Fruit fly (Drosophila melanogaster) whole organism, embryonic: ENCODE measurements around the gene r-cup.

Source experiments
- Bteb2 ChIP-seq: fragments of 200-800 bp; sonication (Bioruptor generic); optimal IDR thresholded peaks from 2 replicates; lab custom pipeline; 2016; ENCODE audit warnings: missing biosample characterization, missing genetic modification characterization
- CG11085 ChIP-seq: fragments of 200-800 bp; sonication (Bioruptor generic); IDR thresholded peaks from 2 replicates; pipeline ENCODE4 v1.3.6; 2022; ENCODE audit warnings: missing biosample characterization, missing genetic modification characterization
- CG12071 ChIP-seq: fragments of 200-800 bp; sonication (Bioruptor generic); optimal IDR thresholded peaks from 3 replicates; lab custom pipeline; 2018; ENCODE audit warnings: missing biosample characterization, mild to moderate bottlenecking, missing genetic modification characterization
- CG12236 ChIP-seq: fragments of 200-800 bp; sonication (Bioruptor generic); optimal IDR thresholded peaks from 2 replicates; lab custom pipeline; 2016; ENCODE audit warnings: missing biosample characterization, missing genetic modification characterization
- CG12659 ChIP-seq: fragments of 200-800 bp; sonication (Bioruptor generic); optimal IDR thresholded peaks from 3 replicates; lab custom pipeline; 2017; ENCODE audit warnings: mild to moderate bottlenecking, missing biosample characterization, missing genetic modification reagents, missing genetic modification characterization
- CG12942 ChIP-seq: fragments of 200-800 bp; sonication (Bioruptor generic); optimal IDR thresholded peaks from 3 replicates; lab custom pipeline; 2016; ENCODE audit warnings: missing biosample characterization, missing genetic modification characterization
- CG13123 ChIP-seq: fragments of 200-800 bp; sonication (Bioruptor generic); optimal IDR thresholded peaks from 2 replicates; lab custom pipeline; 2016; ENCODE audit warnings: missing biosample characterization, missing genetic modification characterization
- CG13287 ChIP-seq: fragments of 200-800 bp; sonication (Bioruptor generic); IDR thresholded peaks from 2 replicates; pipeline ENCODE4 v1.3.6; 2022; ENCODE audit warnings: missing biosample characterization, missing genetic modification characterization; ENCODE audit not compliant: partially characterized antibody
- CG13296 ChIP-seq: fragments of 200-800 bp; sonication (Bioruptor generic); optimal IDR thresholded peaks from 3 replicates; lab custom pipeline; 2018; ENCODE audit warnings: missing biosample characterization, mild to moderate bottlenecking, missing genetic modification characterization
- CG14441 ChIP-seq: fragments of 200-800 bp; sonication (Bioruptor generic); IDR thresholded peaks from 2 replicates; pipeline ENCODE4 v1.3.6; 2022; ENCODE audit warnings: missing biosample characterization, missing genetic modification characterization
- CG14710 ChIP-seq: fragments of 200-800 bp; sonication (Bioruptor generic); optimal IDR thresholded peaks from 3 replicates; lab custom pipeline; 2019; ENCODE audit warnings: missing biosample characterization, mild to moderate bottlenecking, missing genetic modification characterization, moderate library complexity
- CG17186 ChIP-seq: fragments of 200-800 bp; sonication (Bioruptor generic); optimal IDR thresholded peaks from 3 replicates; lab custom pipeline; 2017; ENCODE audit warnings: missing biosample characterization, missing genetic modification reagents, missing genetic modification characterization
- CG17568 ChIP-seq: fragments of 200-800 bp; sonication (Bioruptor generic); optimal IDR thresholded peaks from 2 replicates; lab custom pipeline; 2018; ENCODE audit warnings: missing biosample characterization, mild to moderate bottlenecking, missing genetic modification characterization, moderate library complexity
- CG17802 ChIP-seq: fragments of 200-800 bp; sonication (Bioruptor generic); optimal IDR thresholded peaks from 2 replicates; lab custom pipeline; 2018; ENCODE audit warnings: missing biosample characterization, mild to moderate bottlenecking, missing genetic modification characterization, moderate library complexity
- CG18476 ChIP-seq: fragments of 200-800 bp; sonication (Bioruptor generic); optimal IDR thresholded peaks from 2 replicates; lab custom pipeline; 2016; ENCODE audit warnings: missing biosample characterization, mild to moderate bottlenecking, missing genetic modification characterization
- CG32772 ChIP-seq: fragments of 200-800 bp; sonication (Bioruptor generic); IDR thresholded peaks from 2 replicates; pipeline ENCODE4 v1.3.6; 2022; ENCODE audit warnings: missing biosample characterization, missing genetic modification characterization
- CG33213 ChIP-seq: fragments of 200-800 bp; sonication (Bioruptor generic); optimal IDR thresholded peaks from 3 replicates; lab custom pipeline; 2016; ENCODE audit warnings: missing biosample characterization, missing genetic modification characterization
- CG8359 ChIP-seq: fragments of 200-800 bp; sonication (Bioruptor generic); optimal IDR thresholded peaks from 2 replicates; lab custom pipeline; 2017; ENCODE audit warnings: missing biosample characterization, mild to moderate bottlenecking, missing genetic modification characterization, borderline replicate concordance
- CG9817 ChIP-seq: fragments of 200-800 bp; sonication (Bioruptor generic); optimal IDR thresholded peaks from 2 replicates; lab custom pipeline; 2018; ENCODE audit warnings: missing biosample characterization, mild to moderate bottlenecking, missing genetic modification characterization, moderate library complexity
- CTCF ChIP-seq: fragments of 200-800 bp; sonication (Bioruptor generic); optimal IDR thresholded peaks from 2 replicates; lab custom pipeline; 2017; ENCODE audit warnings: missing biosample characterization, mild to moderate bottlenecking, missing genetic modification characterization, moderate library complexity
- D ChIP-seq, 2 experiments: fragments of 200-800 bp in 1 of 2; fragments of >200 bp in 1 of 2; sonication (Bioruptor generic) in 1 of 2; optimal IDR thresholded peaks; 2 replicates in 1 of 2; 3 replicates in 1 of 2; lab custom pipeline; 2017; ENCODE audit warnings: mild to moderate bottlenecking in 1 of 2, missing biosample characterization in 1 of 2, missing genetic modification characterization in 1 of 2, missing genetic modification reagents in 1 of 2
- Ets65A ChIP-seq: fragments of 200-800 bp; sonication (Bioruptor generic); peaks from one replicate; lab custom pipeline; 2016; ENCODE audit warnings: missing biosample characterization, missing genetic modification characterization
- Fer3 ChIP-seq: fragments of 200-800 bp; sonication (Bioruptor generic); optimal IDR thresholded peaks from 2 replicates; lab custom pipeline; 2018; ENCODE audit warnings: missing biosample characterization, mild to moderate bottlenecking, missing genetic modification characterization, moderate library complexity
- HLH4C ChIP-seq: fragments of 200-800 bp; sonication (Bioruptor generic); IDR thresholded peaks from 3 replicates; pipeline ENCODE4 v1.3.6; 2022; ENCODE audit warnings: missing biosample characterization, missing genetic modification characterization; ENCODE audit not compliant: partially characterized antibody
- Sry-δ ChIP-seq: fragments of 200-800 bp; sonication (Bioruptor generic); optimal IDR thresholded peaks from 2 replicates; lab custom pipeline; 2016; ENCODE audit warnings: missing biosample characterization, missing genetic modification characterization
- TFAM ChIP-seq: fragments of 200-800 bp; sonication (Bioruptor generic); optimal IDR thresholded peaks from 2 replicates; lab custom pipeline; 2017; ENCODE audit warnings: missing biosample characterization, missing genetic modification characterization, inconsistent platforms
- br ChIP-seq: fragments of >200 bp; optimal IDR thresholded peaks from 2 replicates; lab custom pipeline; 2017
- bsh ChIP-seq, 2 experiments: fragments of 200-800 bp; sonication (Bioruptor generic); optimal IDR thresholded peaks; 2 replicates each; lab custom pipeline; 2017 to 2018; ENCODE audit warnings: mild to moderate bottlenecking in 2 of 2, missing biosample characterization in 2 of 2, missing genetic modification characterization in 2 of 2, moderate library complexity in 1 of 2
- cato ChIP-seq: fragments of 200-800 bp; sonication (Bioruptor generic); optimal IDR thresholded peaks from 2 replicates; lab custom pipeline; 2016; ENCODE audit warnings: missing biosample characterization, missing genetic modification characterization, borderline replicate concordance
- danr ChIP-seq: fragments of 200-800 bp; sonication (Bioruptor generic); IDR thresholded peaks from 2 replicates; pipeline ENCODE4 v1.3.6; 2022; ENCODE audit warnings: missing biosample characterization, missing genetic modification characterization
- disco-r ChIP-seq: fragments of 200-800 bp; sonication (Bioruptor generic); optimal IDR thresholded peaks from 2 replicates; lab custom pipeline; 2016; ENCODE audit warnings: missing biosample characterization, missing genetic modification characterization
- en ChIP-seq: fragments of 200-800 bp; sonication (Bioruptor generic); optimal IDR thresholded peaks from 2 replicates; lab custom pipeline; 2016; ENCODE audit warnings: missing biosample characterization, missing genetic modification characterization
- h ChIP-seq: fragments of >200 bp; optimal IDR thresholded peaks from 2 replicates; lab custom pipeline; 2017
- hb ChIP-seq: fragments of 200-800 bp; sonication (Bioruptor generic); IDR thresholded peaks from 3 replicates; pipeline ENCODE4 v1.3.6; 2022; ENCODE audit warnings: missing biosample characterization, missing genetic modification characterization; ENCODE audit not compliant: partially characterized antibody
- hkb ChIP-seq, 2 experiments: fragments of 200-800 bp in 1 of 2; fragments of >200 bp in 1 of 2; sonication (Bioruptor generic) in 1 of 2; IDR thresholded peaks in 1 of 2; optimal IDR thresholded peaks in 1 of 2; 2 replicates each; pipeline versions ENCODE4 v1.3.6 to Lab custom; 2017 to 2022; ENCODE audit warnings: missing biosample characterization in 1 of 2, missing genetic modification characterization in 1 of 2
- hth ChIP-seq: fragments of >200 bp; optimal IDR thresholded peaks from 2 replicates; lab custom pipeline; 2017; ENCODE audit warnings: inconsistent platforms
- jumu ChIP-seq: fragments of 200-800 bp; sonication (Bioruptor generic); optimal IDR thresholded peaks from 3 replicates; lab custom pipeline; 2016; ENCODE audit warnings: missing biosample characterization, missing genetic modification characterization
- maf-S ChIP-seq: fragments of 200-800 bp; sonication (Bioruptor generic); optimal IDR thresholded peaks from 2 replicates; lab custom pipeline; 2016; ENCODE audit warnings: missing biosample characterization, missing genetic modification characterization
- nau ChIP-seq: fragments of 200-800 bp; sonication (Bioruptor generic); optimal IDR thresholded peaks from 3 replicates; lab custom pipeline; 2017; ENCODE audit warnings: missing biosample characterization, mild to moderate bottlenecking, missing genetic modification characterization, missing genetic modification reagents
- nmo ChIP-seq: fragments of 200-800 bp; sonication (Bioruptor generic); optimal IDR thresholded peaks from 2 replicates; lab custom pipeline; 2018; ENCODE audit warnings: missing biosample characterization, mild to moderate bottlenecking, missing genetic modification characterization, moderate library complexity
- pb ChIP-seq: fragments of 200-800 bp; sonication (Bioruptor generic); optimal IDR thresholded peaks from 3 replicates; lab custom pipeline; 2016; ENCODE audit warnings: missing biosample characterization, missing genetic modification characterization
- pita ChIP-seq: fragments of 200-800 bp; sonication (Bioruptor generic); optimal IDR thresholded peaks from 2 replicates; lab custom pipeline; 2017; ENCODE audit warnings: missing biosample characterization, mild to moderate bottlenecking, missing genetic modification characterization
- psq ChIP-seq: fragments of 200-800 bp; sonication (Bioruptor generic); optimal IDR thresholded peaks from 2 replicates; lab custom pipeline; 2017; ENCODE audit warnings: missing biosample characterization, missing genetic modification characterization
- repo ChIP-seq: fragments of 200-800 bp; sonication (Bioruptor generic); optimal IDR thresholded peaks from 2 replicates; lab custom pipeline; 2016; ENCODE audit warnings: missing biosample characterization, missing genetic modification characterization
- sc ChIP-seq, 3 experiments: fragments of >200 bp in 2 of 3; fragments of 200-800 bp in 1 of 3; sonication (Bioruptor generic) in 1 of 3; optimal IDR thresholded peaks; 2 replicates in 2 of 3; 3 replicates in 1 of 3; lab custom pipeline; 2017; ENCODE audit warnings: mild to moderate bottlenecking in 1 of 3, missing biosample characterization in 1 of 3, missing genetic modification characterization in 1 of 3, missing genetic modification reagents in 1 of 3
- tgo ChIP-seq: fragments of 200-800 bp; sonication (Bioruptor generic); IDR thresholded peaks from 3 replicates; pipeline ENCODE4 v1.3.6; 2022; ENCODE audit warnings: missing biosample characterization, missing genetic modification characterization
- usp ChIP-seq: fragments of >200 bp; optimal IDR thresholded peaks from 2 replicates; lab custom pipeline; 2017; ENCODE audit warnings: missing biosample characterization, missing genetic modification characterization
- zen2 ChIP-seq: fragments of 200-800 bp; sonication (Bioruptor generic); IDR thresholded peaks from 3 replicates; pipeline ENCODE4 v1.3.6; 2022; ENCODE audit warnings: missing biosample characterization, missing genetic modification characterization; ENCODE audit not compliant: partially characterized antibody
- zfh1 ChIP-seq: fragments of 200-800 bp; sonication (Bioruptor generic); IDR thresholded peaks from 3 replicates; pipeline ENCODE4 v1.3.6; 2022; ENCODE audit warnings: missing biosample characterization, missing genetic modification characterization

The r-cup gene

DNA sequence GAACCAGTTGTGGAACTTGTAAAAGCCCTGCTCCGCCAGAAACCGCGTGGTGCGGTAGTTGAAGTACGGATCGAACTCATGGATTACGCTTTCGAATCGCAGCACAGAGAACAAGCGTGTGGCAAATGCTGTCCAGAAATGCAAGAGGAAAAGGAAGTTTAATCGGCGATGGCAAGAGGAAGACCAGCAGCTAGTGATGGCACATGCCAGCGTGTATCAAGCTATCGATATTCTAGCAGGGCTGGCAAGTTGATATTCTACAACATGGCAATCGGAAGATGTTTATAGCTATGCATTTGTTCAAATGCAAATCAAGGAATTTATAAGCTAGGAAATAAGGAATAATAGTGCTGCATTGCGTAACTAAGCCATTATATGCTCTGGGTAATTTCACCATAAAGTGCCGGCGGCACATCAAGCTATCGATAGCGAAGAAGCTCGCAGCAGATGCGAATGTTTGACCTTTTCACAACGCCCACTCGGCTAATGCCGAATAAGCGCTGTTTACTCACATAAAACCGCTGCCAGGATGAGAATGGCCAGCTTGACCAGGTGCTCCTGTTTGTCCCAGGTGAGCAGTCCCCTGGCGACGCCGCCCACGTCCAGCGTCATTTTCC, 27.5 kb upstream of the r-cup start (continued):
- TF ChIP-seq jumu (GFP tag; lab: Kevin White, UChicago) (peak; percentile 54), en (GFP tag; lab: Kevin White, UChicago) (peak; percentile 41), Fer3 (tag; lab: Kevin White, UChicago) (peak; percentile 84), TFAM (GFP tag; lab: Kevin White, UChicago) (peak; percentile 13), Ets65A (GFP tag; lab: Kevin White, UChicago) (peak; percentile 96), CTCF (GFP tag; lab: Kevin White, UChicago) (peak; percentile 59), D (optimal IDR thresholded peaks at IDR 0.05; lab: Kevin White, UChicago) (no peak), D (GFP tag; optimal IDR thresholded peaks at IDR 0.05; lab: Kevin White, UChicago) (peak; percentile 59), CG32772 (GFP tag; lab: Robert Waterston, UW) (peak; percentile 36; the same call in 1 of the 2 replicates), psq (peak; percentile 18), nmo (GFP tag; lab: Kevin White, UChicago) (peak; percentile 65), sc (optimal IDR thresholded peaks at IDR 0.05; lab: Kevin White, UChicago) (no peak), sc (GFP tag; optimal IDR thresholded peaks at IDR 0.05; lab: Kevin White, UChicago) (peak; percentile 18), disco-r (GFP tag; lab: Kevin White, UChicago) (peak; percentile 78), HLH4C (GFP tag; lab: Robert Waterston, UW) (peak; percentile 83), zen2 (GFP tag; lab: Robert Waterston, UW) (no peak; the same call in 2 of the 3 replicates), CG18476 (no peak), CG14710 (peak; percentile 44), CG8359 (GFP tag; lab: Kevin White, UChicago) (peak; percentile 39), tgo (peak; percentile 43; the same call in 2 of the 3 replicates), CG11085 (GFP tag; lab: Robert Waterston, UW) (peak; percentile 77; the same call in 1 of the 2 replicates), br (lab: Kevin White, UChicago) (no peak), cato (GFP tag; lab: Kevin White, UChicago) (peak; percentile 27), CG13123 (GFP tag; lab: Kevin White, UChicago) (peak; percentile 42), CG17186 (GFP tag; lab: Kevin White, UChicago) (peak; percentile 79), Sry-δ (GFP tag; lab: Kevin White, UChicago) (peak; percentile 96), zfh1 (GFP tag; lab: Robert Waterston, UW) (peak; percentile 76; the same call in 2 of the 3 replicates), CG12659 (GFP tag; lab: Kevin White, UChicago) (peak; percentile 85), CG13287 (GFP tag; lab: Robert Waterston, UW) (peak; percentile 79), hkb (optimal IDR thresholded peaks at IDR 0.05; lab: Kevin White, UChicago) (no peak), hkb (GFP tag; IDR thresholded peaks at IDR 0.05; lab: Robert Waterston, UW) (peak; percentile 70), CG13296 (peak; percentile 88), hb (GFP tag; lab: Robert Waterston, UW) (peak; percentile 77; the same call in 2 of the 3 replicates), pb (GFP tag; lab: Kevin White, UChicago) (peak; percentile 80), CG33213 (GFP tag; lab: Kevin White, UChicago) (peak; percentile 71), bsh (GFP tag; optimal IDR thresholded peaks at IDR 0.05; lab: Kevin White, UChicago) (peak; percentile 50 to 64), CG9817 (tag; lab: Kevin White, UChicago) (peak; percentile 69), pita (GFP tag; lab: Kevin White, UChicago) (no peak), danr (GFP tag; lab: Robert Waterston, UW) (no peak), maf-S (peak; percentile 71), repo (GFP tag; lab: Kevin White, UChicago) (peak; percentile 61), nau (GFP tag; lab: Kevin White, UChicago) (peak; percentile 84), Bteb2 (GFP tag; lab: Kevin White, UChicago) (peak; percentile 75), CG17568 (GFP tag; lab: Kevin White, UChicago) (peak; percentile 73), CG12071 (GFP tag; lab: Kevin White, UChicago) (peak; percentile 92), usp (GFP tag; lab: Kevin White, UChicago) (no peak), CG12236 (GFP tag; lab: Kevin White, UChicago) (peak; percentile 73), CG14441 (GFP tag; lab: Robert Waterston, UW) (peak; percentile 57; the same call in 1 of the 2 replicates), h (no peak), CG17802 (tag; lab: Kevin White, UChicago) (peak; percentile 56), CG12942 (peak; percentile 56), hth (lab: Kevin White, UChicago) (no peak)
